Worm (Caenorhabditis elegans) whole organism, L1 larva: ENCODE results near the gene ZK1098.3.

Source experiments
- C04F5.9 ChIP-seq: sonication (generic microtip); optimal IDR thresholded peaks from 2 replicates; lab custom pipeline; 2016; ENCODE audit warnings: missing genetic modification characterization, missing compliant biosample characterization
- C16A3.4 ChIP-seq: fragments of 150-350 bp; optimal IDR thresholded peaks from 2 replicates; lab custom pipeline; 2014; ENCODE audit warnings: missing biosample characterization, missing genetic modification characterization
- aha-1 ChIP-seq: fragments of 150-350 bp; optimal IDR thresholded peaks from 2 replicates; lab custom pipeline; 2014; ENCODE audit warnings: missing biosample characterization, missing genetic modification characterization
- alr-1 ChIP-seq: fragments of 200-800 bp; sonication (Bioruptor generic); optimal IDR thresholded peaks from 2 replicates; lab custom pipeline; 2018; ENCODE audit warnings: borderline replicate concordance, mild to moderate bottlenecking, missing genetic modification characterization, missing compliant biosample characterization
- ama-1 ChIP-seq: fragments of 150-350 bp; optimal IDR thresholded peaks from 2 replicates; lab custom pipeline; 2014
- blmp-1 ChIP-seq: fragments of 150-350 bp; optimal IDR thresholded peaks from 2 replicates; lab custom pipeline; 2014; ENCODE audit warnings: missing biosample characterization, missing genetic modification characterization
- ceh-8 ChIP-seq: fragments of 200-800 bp; sonication (Bioruptor generic); optimal IDR thresholded peaks from 2 replicates; lab custom pipeline; 2018; ENCODE audit warnings: mild to moderate bottlenecking, missing genetic modification characterization, moderate library complexity, missing compliant biosample characterization
- ceh-82 ChIP-seq, 3 experiments: fragments of 150-350 bp in 1 of 3; sonication (generic microtip) in 2 of 3; optimal IDR thresholded peaks; 2 replicates each; lab custom pipeline; 2014 to 2017; ENCODE audit warnings: missing biosample characterization in 3 of 3, missing genetic modification characterization in 3 of 3
- ceh-90 ChIP-seq: sonication (generic microtip); optimal IDR thresholded peaks from 2 replicates; lab custom pipeline; 2016; ENCODE audit warnings: missing genetic modification characterization, missing compliant biosample characterization
- dpl-1 ChIP-seq, 3 experiments: fragments of 150-350 bp in 2 of 3; sonication (generic microtip) in 1 of 3; optimal IDR thresholded peaks; 2 replicates each; lab custom pipeline; 2014 to 2017; ENCODE audit warnings: missing biosample characterization in 3 of 3, missing genetic modification characterization in 3 of 3, missing genetic modification reagents in 3 of 3
- efl-1 ChIP-seq, 4 experiments: fragments of 150-350 bp; optimal IDR thresholded peaks in 3 of 4; peaks in 1 of 4; 1 replicate in 1 of 4; 2 replicates in 3 of 4; lab custom pipeline; 2014; ENCODE audit warnings: missing biosample characterization in 2 of 4, missing genetic modification characterization in 2 of 4, missing genetic modification reagents in 2 of 4
- egl-13 ChIP-seq: sonication (generic microtip); optimal IDR thresholded peaks from 2 replicates; lab custom pipeline; 2016; ENCODE audit warnings: missing genotype, missing genetic modification reagents, missing genetic modification characterization, missing compliant biosample characterization
- egl-27 ChIP-seq, 2 experiments: fragments of 150-350 bp in 1 of 2; sonication (generic microtip); optimal IDR thresholded peaks; 3 replicates each; lab custom pipeline; 2017 to 2018; ENCODE audit warnings: missing biosample characterization in 2 of 2, missing genetic modification characterization in 2 of 2, missing genetic modification reagents in 2 of 2
- ets-5 ChIP-seq: fragments of 200-800 bp; sonication (Bioruptor generic); IDR thresholded peaks from 2 replicates; pipeline ENCODE4 v1.3.6; 2022; ENCODE audit warnings: missing genetic modification characterization, missing compliant biosample characterization
- hlh-17 ChIP-seq: fragments of 200-800 bp; sonication (Bioruptor generic); optimal IDR thresholded peaks from 2 replicates; lab custom pipeline; 2018; ENCODE audit warnings: missing genetic modification characterization, mild to moderate bottlenecking, missing compliant biosample characterization, moderate library complexity, borderline replicate concordance
- hlh-4 ChIP-seq: sonication (generic microtip); optimal IDR thresholded peaks from 2 replicates; lab custom pipeline; 2016; ENCODE audit warnings: mild to moderate bottlenecking, missing genetic modification characterization, missing compliant biosample characterization
- hpl-2 ChIP-seq: fragments of 150-350 bp; optimal IDR thresholded peaks from 2 replicates; lab custom pipeline; 2014; ENCODE audit warnings: missing biosample characterization, missing genetic modification reagents, missing genetic modification characterization
- irx-1 ChIP-seq: sonication (generic microtip); optimal IDR thresholded peaks from 2 replicates; lab custom pipeline; 2016; ENCODE audit warnings: missing genetic modification characterization, missing compliant biosample characterization
- isw-1 ChIP-seq: fragments of 200-800 bp; sonication (Bioruptor generic); IDR thresholded peaks from 2 replicates; pipeline ENCODE4 v1.3.6; 2022; ENCODE audit warnings: missing genetic modification characterization, missing compliant biosample characterization
- lin-14 ChIP-seq: fragments of 200-800 bp; sonication (Bioruptor generic); optimal IDR thresholded peaks from 2 replicates; lab custom pipeline; 2018; ENCODE audit warnings: mild to moderate bottlenecking, missing genetic modification characterization, moderate library complexity, missing compliant biosample characterization
- lin-15B ChIP-seq: fragments of 150-350 bp; sonication (generic microtip); optimal IDR thresholded peaks from 3 replicates; lab custom pipeline; 2014; ENCODE audit warnings: missing biosample characterization, missing genetic modification characterization
- lin-35 ChIP-seq, 2 experiments: fragments of 150-350 bp; optimal IDR thresholded peaks; 2 replicates each; lab custom pipeline; 2014; ENCODE audit warnings: missing biosample characterization in 2 of 2, missing genetic modification characterization in 2 of 2, missing genetic modification reagents in 2 of 2
- lsy-2 ChIP-seq, 2 experiments: fragments of 150-350 bp; optimal IDR thresholded peaks; 2 replicates each; lab custom pipeline; 2014; ENCODE audit warnings: missing biosample characterization in 2 of 2, missing genetic modification characterization in 2 of 2
- mdl-1 ChIP-seq, 2 experiments: fragments of 150-350 bp; optimal IDR thresholded peaks; 2 replicates each; lab custom pipeline; 2014 to 2017; ENCODE audit warnings: missing biosample characterization in 2 of 2, missing genetic modification characterization in 2 of 2, inconsistent platforms in 1 of 2
- mef-2 ChIP-seq: fragments of 150-350 bp; optimal IDR thresholded peaks from 2 replicates; lab custom pipeline; 2014; ENCODE audit warnings: missing biosample characterization, missing genetic modification characterization
- mep-1 ChIP-seq: fragments of 150-350 bp; optimal IDR thresholded peaks from 2 replicates; lab custom pipeline; 2014; ENCODE audit warnings: missing biosample characterization, missing genetic modification characterization
- nhr-12 ChIP-seq: sonication (generic microtip); optimal IDR thresholded peaks from 2 replicates; lab custom pipeline; 2017; ENCODE audit warnings: missing biosample characterization, missing genetic modification characterization
- nhr-20 ChIP-seq: sonication (generic microtip); optimal IDR thresholded peaks from 2 replicates; lab custom pipeline; 2016; ENCODE audit warnings: mild to moderate bottlenecking, missing genetic modification characterization, missing compliant biosample characterization
- nhr-28 ChIP-seq: fragments of 150-350 bp; optimal IDR thresholded peaks from 2 replicates; lab custom pipeline; 2014; ENCODE audit warnings: missing biosample characterization, missing genetic modification characterization
- nhr-47 ChIP-seq: sonication (generic microtip); optimal IDR thresholded peaks from 2 replicates; lab custom pipeline; 2016; ENCODE audit warnings: mild to moderate bottlenecking, missing genetic modification characterization, moderate library complexity, missing compliant biosample characterization
- nhr-71 ChIP-seq: sonication (generic microtip); optimal IDR thresholded peaks from 2 replicates; lab custom pipeline; 2016; ENCODE audit warnings: mild to moderate bottlenecking, missing genetic modification characterization, moderate library complexity, missing compliant biosample characterization
- nhr-76 ChIP-seq: sonication (generic microtip); optimal IDR thresholded peaks from 2 replicates; lab custom pipeline; 2017; ENCODE audit warnings: missing biosample characterization, missing genetic modification characterization
- nhr-77 ChIP-seq: fragments of 150-350 bp; optimal IDR thresholded peaks from 2 replicates; lab custom pipeline; 2014; ENCODE audit warnings: missing biosample characterization, missing genetic modification characterization
- nhr-85 ChIP-seq: sonication (generic microtip); peaks from one replicate; lab custom pipeline; 2016; ENCODE audit warnings: missing genetic modification characterization, inconsistent platforms, missing compliant biosample characterization
- nhr-90 ChIP-seq: sonication (generic microtip); optimal IDR thresholded peaks from 2 replicates; lab custom pipeline; 2016; ENCODE audit warnings: mild to moderate bottlenecking, missing genetic modification characterization, missing compliant biosample characterization; ENCODE audit not compliant: poor library complexity
- pax-3 ChIP-seq: fragments of 200-800 bp; sonication (Bioruptor generic); optimal IDR thresholded peaks from 2 replicates; lab custom pipeline; 2018; ENCODE audit warnings: mild to moderate bottlenecking, missing genetic modification characterization, moderate library complexity, missing compliant biosample characterization
- pqm-1 ChIP-seq: sonication (generic microtip); optimal IDR thresholded peaks from 3 replicates; lab custom pipeline; 2017; ENCODE audit warnings: missing biosample characterization, missing genetic modification characterization
- rnt-1 ChIP-seq: sonication (generic microtip); optimal IDR thresholded peaks from 2 replicates; lab custom pipeline; 2016; ENCODE audit warnings: mild to moderate bottlenecking, missing genetic modification characterization, moderate library complexity, missing compliant biosample characterization
- snpc-4 ChIP-seq: fragments of 150-350 bp; optimal IDR thresholded peaks from 2 replicates; lab custom pipeline; 2014; ENCODE audit warnings: missing biosample characterization, missing genetic modification characterization
- sup-37 ChIP-seq: fragments of 200-800 bp; sonication (Bioruptor generic); optimal IDR thresholded peaks from 2 replicates; lab custom pipeline; 2018; ENCODE audit warnings: mild to moderate bottlenecking, missing genetic modification characterization, missing compliant biosample characterization
- swsn-7 ChIP-seq: sonication (generic microtip); optimal IDR thresholded peaks from 2 replicates; lab custom pipeline; 2016; ENCODE audit warnings: missing genetic modification characterization, missing compliant biosample characterization
- tbx-2 ChIP-seq: sonication (generic microtip); optimal IDR thresholded peaks from 2 replicates; lab custom pipeline; 2016; ENCODE audit warnings: missing genetic modification characterization, missing compliant biosample characterization
- unc-30 ChIP-seq: sonication (generic microtip); optimal IDR thresholded peaks from 2 replicates; lab custom pipeline; 2017; ENCODE audit warnings: missing biosample characterization, missing genetic modification characterization
- unc-62 ChIP-seq: fragments of 150-350 bp; optimal IDR thresholded peaks from 2 replicates; lab custom pipeline; 2014; ENCODE audit warnings: missing biosample characterization, missing genetic modification reagents, missing genetic modification characterization
- unc-86 ChIP-seq: sonication (generic microtip); optimal IDR thresholded peaks from 2 replicates; lab custom pipeline; 2016; ENCODE audit warnings: missing genetic modification characterization, missing compliant biosample characterization
- xbp-1 ChIP-seq: sonication (generic microtip); optimal IDR thresholded peaks from 2 replicates; lab custom pipeline; 2016; ENCODE audit warnings: missing genetic modification characterization, missing compliant biosample characterization
- ztf-11 ChIP-seq, 2 experiments: sonication (generic microtip); optimal IDR thresholded peaks; 2 replicates each; lab custom pipeline; 2016 to 2017; ENCODE audit warnings: missing genetic modification characterization in 2 of 2, missing biosample characterization in 1 of 2, missing compliant biosample characterization in 1 of 2
- ztf-4 ChIP-seq: fragments of 150-350 bp; optimal IDR thresholded peaks from 2 replicates; lab custom pipeline; 2014; ENCODE audit warnings: missing biosample characterization, missing genetic modification characterization

The ZK1098.3 gene

ce11 chrIII:9580039-9580891, 41.8 kb upstream of the ZK1098.3 start, which contains the start of gene ced-7 (continued):
- no peak for TF ChIP-seq hlh-4
- TF ChIP-seq lin-35 (GFP tag; optimal IDR thresholded peaks at IDR 0.05; lab: Kevin White, UChicago), result peak; percentile 15 to 37
- TF ChIP-seq mep-1 (tag; lab: Kevin White, UChicago), result no peak
- TF ChIP-seq unc-30 (tag; lab: Kevin White, UChicago), result no peak
- no peak for TF ChIP-seq aha-1 (tag; lab: Kevin White, UChicago)
- TF ChIP-seq hlh-17 (GFP tag; lab: Kevin White, UChicago), result no peak
- peak; percentile 11 for TF ChIP-seq nhr-47 (tag; lab: Kevin White, UChicago)
- TF ChIP-seq swsn-7, result no peak
- peak; percentile 9 for TF ChIP-seq nhr-20 (tag; lab: Kevin White, UChicago)
- TF ChIP-seq nhr-85 (tag; lab: Kevin White, UChicago), result peak; percentile 14
- TF ChIP-seq C04F5.9, result no peak
- no peak for TF ChIP-seq rnt-1 (tag; lab: Kevin White, UChicago)
- TF ChIP-seq ama-1 (lab: Kevin White, UChicago), result no peak
- TF ChIP-seq alr-1 (tag; lab: Kevin White, UChicago), result no peak
- TF ChIP-seq C16A3.4 (tag; lab: Kevin White, UChicago), result peak; percentile 42
- peak; percentile 26 to 52 for TF ChIP-seq lsy-2 (tag; optimal IDR thresholded peaks at IDR 0.05; lab: Kevin White, UChicago)
- peak; percentile 74 for TF ChIP-seq lin-14 (GFP tag; lab: Kevin White, UChicago)

ce11 chrIII:9570869-9571268, 32.4 kb upstream of the ZK1098.3 start:
- no peak for TF ChIP-seq ceh-82 (tag; optimal IDR thresholded peaks at IDR 0.05; lab: Kevin White, UChicago)
- TF ChIP-seq alr-1 (tag; lab: Kevin White, UChicago), result no peak
- no peak for TF ChIP-seq snpc-4 (tag; lab: Kevin White, UChicago)
- TF ChIP-seq ztf-11 (tag; optimal IDR thresholded peaks at IDR 0.05; lab: Kevin White, UChicago), result no peak
- no peak for TF ChIP-seq mdl-1 (tag; optimal IDR thresholded peaks at IDR 0.05; lab: Kevin White, UChicago)
- TF ChIP-seq egl-27 (tag; optimal IDR thresholded peaks at IDR 0.05; lab: Kevin White, UChicago), result no peak
- TF ChIP-seq nhr-71, result no peak
- no peak for TF ChIP-seq hpl-2 (GFP tag; lab: Kevin White, UChicago)
- peak in 1 of 2 experiments; percentile 81 for TF ChIP-seq efl-1 (optimal IDR thresholded peaks at IDR 0.05; lab: Kevin White, UChicago)
- TF ChIP-seq efl-1 (GFP tag; optimal IDR thresholded peaks at IDR 0.05 in 1 of 2; lab: Kevin White, UChicago), result peak; percentile 84 to 98
- no peak for TF ChIP-seq ztf-4
- TF ChIP-seq nhr-28 (tag; lab: Kevin White, UChicago), result no peak
- no peak for TF ChIP-seq pax-3 (tag; lab: Kevin White, UChicago)
- TF ChIP-seq unc-30 (tag; lab: Kevin White, UChicago), result no peak
- no peak for TF ChIP-seq egl-13
- TF ChIP-seq nhr-85 (tag; lab: Kevin White, UChicago), result no peak
- TF ChIP-seq C04F5.9, result no peak
- TF ChIP-seq lin-35 (GFP tag; optimal IDR thresholded peaks at IDR 0.05; lab: Kevin White, UChicago), result peak; percentile 59 to 81
- peak; percentile 3 for TF ChIP-seq tbx-2 (tag; lab: Kevin White, UChicago)
- no peak for TF ChIP-seq ets-5
- TF ChIP-seq hlh-17 (GFP tag; lab: Kevin White, UChicago), result no peak
- TF ChIP-seq irx-1, result no peak
- TF ChIP-seq ceh-8, result no peak
- no peak for TF ChIP-seq unc-86
- peak; percentile 78 for TF ChIP-seq xbp-1 (tag; lab: Kevin White, UChicago)
- no peak for TF ChIP-seq unc-62 (GFP tag; lab: Kevin White, UChicago)
- no peak for TF ChIP-seq nhr-12 (tag; lab: Kevin White, UChicago)
- TF ChIP-seq dpl-1 (GFP tag; optimal IDR thresholded peaks at IDR 0.05; lab: Kevin White, UChicago), result peak; percentile 66 to 77 (median 75)
- TF ChIP-seq ceh-90 (tag; lab: Kevin White, UChicago), result no peak
- peak in 1 of 2 experiments; percentile 59 for TF ChIP-seq lsy-2 (tag; optimal IDR thresholded peaks at IDR 0.05; lab: Kevin White, UChicago)
- no peak for TF ChIP-seq pqm-1
- peak; percentile 9 for TF ChIP-seq lin-15B
- no peak for TF ChIP-seq isw-1 (GFP tag; lab: Robert Waterston, UW)
- no peak for TF ChIP-seq aha-1 (tag; lab: Kevin White, UChicago)
- TF ChIP-seq nhr-76 (tag; lab: Kevin White, UChicago), result no peak
- no peak for TF ChIP-seq nhr-90
- TF ChIP-seq blmp-1, result no peak
- TF ChIP-seq nhr-77 (tag; lab: Kevin White, UChicago), result no peak
- no peak for TF ChIP-seq mef-2 (tag; lab: Kevin White, UChicago)
- TF ChIP-seq sup-37 (GFP tag; lab: Kevin White, UChicago), result no peak
